Worm (Caenorhabditis elegans): Measurements from ENCODE around the gene F52C6.4.

The F52C6.4 gene

ce11 chrII:1922665-1923187 lies at the start of gene F52C6.4, which contains the start of gene bath-2:
TSS of gene F52C6.4 (plus strand) at chrII:1923137.
TSS of gene bath-2 (minus strand) at chrII:1922765.
- no peak for TF ChIP-seq unc-62 (GFP tag; optimal IDR thresholded peaks at IDR 0.05)

DNA sequence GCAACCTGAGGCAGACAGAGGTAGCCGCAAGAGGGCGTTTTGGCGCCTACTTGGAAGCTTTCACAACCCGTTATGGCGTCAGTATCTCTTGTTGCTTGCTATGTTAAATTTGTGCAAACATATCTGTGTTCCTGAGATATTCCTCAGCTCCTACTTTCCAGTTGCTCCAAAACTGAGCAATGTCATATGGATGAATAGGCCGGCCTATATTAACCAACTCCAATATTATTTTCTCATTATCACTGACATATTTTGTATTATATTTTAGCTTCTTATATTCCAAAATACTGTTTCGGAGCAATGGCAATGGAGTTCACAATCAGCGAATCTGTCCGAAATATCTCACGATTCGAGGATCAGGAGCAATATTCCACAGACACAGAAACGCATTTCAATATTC lies 47.3 kb upstream of the F52C6.4 start, which contains the start of gene math-13:
Gene math-13 (plus strand): TSS at position 301 of the 400 bp plus-strand sequence.
- no peak for TF ChIP-seq unc-62 (GFP tag; optimal IDR thresholded peaks at IDR 0.05)

DNA sequence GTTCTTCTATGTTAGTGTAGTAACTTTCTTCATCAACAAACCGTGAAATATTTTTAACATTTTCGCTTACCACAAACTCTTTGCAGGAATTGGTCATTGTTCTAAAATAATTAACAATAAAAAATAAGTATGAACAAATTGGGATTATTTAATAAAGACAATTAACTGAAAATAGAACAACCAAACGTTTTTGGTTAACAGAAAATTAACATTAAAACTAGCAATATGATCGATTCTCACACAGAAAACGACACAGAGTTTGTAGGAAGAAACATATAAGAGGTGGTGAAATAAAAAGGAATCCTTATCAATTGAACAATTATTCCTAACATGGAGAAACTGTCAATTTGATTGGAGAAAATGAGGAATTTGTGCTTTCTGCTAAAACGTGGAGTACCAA lies 44.3 kb upstream of the F52C6.4 start, which contains the start of gene math-16:
Gene math-16 (minus strand): TSS at position 101 of the 400 bp plus-strand sequence.
- TF ChIP-seq unc-62 (GFP tag; optimal IDR thresholded peaks at IDR 0.05), result no peak

ce11 chrII:1882705-1883104 lies 40.2 kb upstream of the F52C6.4 start, which contains the start of gene math-5:
TSS of gene math-5 (minus strand) at chrII:1882805.
- no peak for TF ChIP-seq unc-62 (GFP tag; optimal IDR thresholded peaks at IDR 0.05)

DNA sequence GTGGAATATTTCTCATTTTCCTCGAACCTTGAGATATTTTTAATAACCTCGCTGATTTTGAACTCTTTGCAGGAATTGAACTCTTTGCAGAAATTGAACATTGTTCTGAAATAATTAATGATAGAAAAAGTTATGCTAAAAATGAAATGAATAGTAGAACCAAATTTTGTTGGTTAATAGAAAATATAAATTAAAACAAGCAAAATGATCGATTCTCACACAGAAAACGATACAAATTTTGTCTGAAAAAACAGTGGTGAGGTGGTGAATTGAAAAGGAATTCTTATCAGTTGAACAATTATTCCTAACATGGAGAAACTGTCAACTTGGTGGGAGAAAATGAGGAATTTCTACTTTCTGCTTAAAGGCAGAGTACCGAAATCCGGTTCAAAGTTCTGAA lies 38.3 kb upstream of the F52C6.4 start, which contains the start of gene math-6:
Gene math-6 (minus strand): TSS at position 101 of the 400 bp plus-strand sequence.
- no peak for TF ChIP-seq unc-62 (GFP tag; optimal IDR thresholded peaks at IDR 0.05)

- no peak for TF ChIP-seq unc-62 (GFP tag; optimal IDR thresholded peaks at IDR 0.05)
These were observed 36.6 kb upstream of the F52C6.4 start, which contains the start of gene math-7 for ce11 chrII:1886379-1886778. TSS of gene math-7 (minus strand) at chrII:1886479.

DNA sequence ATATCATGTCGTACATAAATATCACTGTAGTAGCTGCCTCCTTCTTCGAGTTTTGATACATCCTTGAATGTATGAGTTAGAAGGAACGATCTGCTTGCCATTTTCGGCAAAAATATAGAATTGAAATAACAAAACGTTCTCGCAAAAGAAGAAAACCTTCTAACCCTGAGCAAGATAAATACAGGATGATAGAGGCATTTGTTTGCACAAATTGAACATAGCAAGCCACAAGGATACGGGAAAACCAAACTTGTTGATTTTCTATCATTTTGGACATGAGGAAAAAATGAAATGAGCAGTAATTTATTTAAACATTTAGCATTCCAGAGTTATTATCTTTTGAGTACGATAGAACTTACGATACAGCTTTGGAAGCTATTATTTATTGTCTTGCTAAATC lies 33.9 kb upstream of the F52C6.4 start, which contains the start of gene math-8:
Gene math-8 (minus strand): TSS at position 101 of the 400 bp plus-strand sequence.
- TF ChIP-seq unc-62 (GFP tag; optimal IDR thresholded peaks at IDR 0.05), result no peak

- TF ChIP-seq unc-62 (GFP tag; optimal IDR thresholded peaks at IDR 0.05), result no peak
These were observed 32.3 kb upstream of the F52C6.4 start, which contains the start of gene math-9 for ce11 chrII:1890682-1891081. TSS of gene math-9 (minus strand) at chrII:1890782.

DNA sequence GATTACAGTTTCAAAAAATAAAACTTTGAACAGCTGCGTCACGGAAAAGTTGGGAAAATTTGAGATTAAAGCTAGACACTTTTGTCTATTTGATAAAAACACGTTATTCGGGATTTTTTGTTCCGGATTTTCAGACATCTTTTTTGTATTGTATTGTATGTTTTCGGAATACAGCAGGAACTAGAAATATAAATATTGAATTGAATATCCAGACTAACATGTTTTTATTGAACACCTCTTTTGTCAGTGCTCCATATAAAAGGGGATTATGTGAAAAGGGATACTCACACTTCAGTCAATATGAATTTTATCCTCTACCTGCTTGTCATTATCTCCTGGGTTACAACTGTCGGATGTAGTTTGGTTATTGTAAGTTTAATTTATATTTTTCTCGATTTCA lies 29.0 kb upstream of the F52C6.4 start, which contains the start of gene C16C4.1:
Gene C16C4.1 (plus strand): TSS at position 301 of the 400 bp plus-strand sequence.
- no peak for TF ChIP-seq unc-62 (GFP tag; optimal IDR thresholded peaks at IDR 0.05)

DNA sequence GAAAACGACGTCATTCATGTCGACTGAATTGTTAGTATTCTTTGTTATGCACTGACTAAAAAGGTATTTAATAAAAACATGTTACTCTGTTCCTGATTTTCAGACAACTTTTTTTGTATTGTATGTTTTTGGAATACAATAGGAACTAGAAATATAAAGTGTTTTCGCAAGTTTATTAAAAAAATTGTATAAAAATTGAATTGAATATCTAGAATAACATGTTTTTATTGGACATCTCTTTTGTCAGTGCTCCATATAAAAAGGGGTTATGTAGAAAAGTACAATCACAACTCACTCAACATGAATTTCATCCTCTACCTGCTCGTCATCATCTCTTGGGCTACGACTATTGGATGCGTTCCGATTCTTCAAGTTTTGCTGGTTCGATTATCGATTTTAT lies 27.7 kb upstream of the F52C6.4 start, which contains the start of gene C46F9.5:
Gene C46F9.5 (plus strand): TSS at position 301 of the 400 bp plus-strand sequence.
- TF ChIP-seq unc-62 (GFP tag; optimal IDR thresholded peaks at IDR 0.05), result no peak

- TF ChIP-seq unc-62 (GFP tag; optimal IDR thresholded peaks at IDR 0.05), result no peak
These were observed 27.2 kb upstream of the F52C6.4 start, which contains the start of gene math-25 for ce11 chrII:1895762-1896161. TSS of gene math-25 (plus strand) at chrII:1896062.

ce11 chrII:1897936-1898335 lies 25.0 kb upstream of the F52C6.4 start, which contains the start of gene C46F9.6:
TSS of gene C46F9.6 (plus strand) at chrII:1898236.
- TF ChIP-seq unc-62 (GFP tag; optimal IDR thresholded peaks at IDR 0.05), result no peak

ce11 chrII:1899934-1900333 lies 23.0 kb upstream of the F52C6.4 start, which contains the start of gene math-24:
TSS of gene math-24 (plus strand) at chrII:1900234.
- TF ChIP-seq unc-62 (GFP tag; optimal IDR thresholded peaks at IDR 0.05), result no peak

DNA sequence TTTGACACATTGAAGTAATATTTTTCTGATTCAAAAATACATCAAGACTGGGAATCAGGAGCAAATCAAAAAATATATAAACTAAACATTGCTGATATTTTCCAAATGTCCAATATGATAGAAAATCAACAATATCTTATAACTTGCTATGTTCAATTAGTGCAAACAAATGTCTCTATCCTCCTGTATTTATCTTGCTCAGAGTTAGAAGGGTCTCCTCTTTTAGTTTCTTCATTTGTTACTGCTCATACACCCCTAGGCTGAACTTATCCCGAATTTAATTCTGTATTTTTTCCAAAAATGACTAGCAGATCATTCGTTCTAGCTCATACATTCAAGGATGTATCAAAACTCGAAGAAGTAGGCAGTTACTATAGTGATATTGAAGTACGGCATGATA lies 21.0 kb upstream of the F52C6.4 start, which contains the start of gene math-23:
Gene math-23 (plus strand): TSS at position 301 of the 400 bp plus-strand sequence.
- no peak for TF ChIP-seq unc-62 (GFP tag; optimal IDR thresholded peaks at IDR 0.05)

- TF ChIP-seq unc-62 (GFP tag; optimal IDR thresholded peaks at IDR 0.05), result no peak
These were observed 17.8 kb upstream of the F52C6.4 start, which contains the start of gene math-22 for ce11 chrII:1905104-1905503. TSS of gene math-22 (plus strand) at chrII:1905404.

ce11 chrII:1912741-1913140 lies 10.2 kb upstream of the F52C6.4 start, which contains the start of gene math-31:
TSS of gene math-31 (minus strand) at chrII:1912841.
- no peak for TF ChIP-seq unc-62 (GFP tag; optimal IDR thresholded peaks at IDR 0.05)

ce11 chrII:1917862-1918261 lies 5.1 kb upstream of the F52C6.4 start, which contains the start of gene bath-4:
TSS of gene bath-4 (minus strand) at chrII:1917962.
- no peak for TF ChIP-seq unc-62 (GFP tag; optimal IDR thresholded peaks at IDR 0.05)
